Worm (Caenorhabditis elegans): ENCODE measurements around the gene srw-76.

DNA sequence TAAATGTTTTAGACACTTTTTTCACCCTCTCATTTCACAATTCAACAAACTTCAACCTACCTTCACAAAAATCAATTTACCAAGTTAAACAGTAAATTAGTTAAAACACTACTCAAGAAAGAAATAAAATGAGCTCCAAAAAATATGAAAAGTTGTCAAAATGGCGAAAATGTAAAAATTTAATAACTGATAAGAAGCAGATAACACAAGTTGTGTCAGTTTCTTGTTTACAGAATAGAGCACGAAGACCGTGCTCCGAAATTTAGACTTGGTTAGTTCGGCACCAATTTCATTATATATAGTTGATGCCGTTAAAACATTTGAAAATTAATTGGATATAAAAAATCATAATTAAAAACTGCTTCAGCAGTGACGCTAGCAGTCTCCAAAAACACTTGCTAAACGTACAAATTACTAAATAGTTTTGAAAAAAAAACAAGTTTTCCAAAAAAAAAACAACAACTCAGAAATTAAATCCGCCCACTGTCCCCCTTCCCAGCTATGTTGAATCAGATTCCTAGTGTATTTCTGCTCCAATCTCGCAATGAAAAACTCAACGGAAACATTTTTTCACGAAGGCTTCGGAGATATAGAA is 27.2 kb downstream of the srw-76 start, which contains the start of gene srw-54:
- TF ChIP-seq ztf-29 (GFP tag; IDR thresholded peaks at IDR 0.05) (no peak), ztf-23 (GFP tag; IDR thresholded peaks at IDR 0.05) (no peak), cog-1 (tag; optimal IDR thresholded peaks at IDR 0.05) (no peak), ref-1 (GFP tag; conservative IDR thresholded peaks at IDR 0.05) (no peak), T22C8.4 (GFP tag; IDR thresholded peaks at IDR 0.05) (no peak)

Data from whole organism, midembryonic.